Worm (Caenorhabditis elegans): ENCODE results near the gene srg-55.

- TF ChIP-seq ces-1 (GFP tag; optimal IDR thresholded peaks at IDR 0.05), result no peak
- no peak for TF ChIP-seq lin-32 (GFP tag; optimal IDR thresholded peaks at IDR 0.05)
- no peak for TF ChIP-seq snpc-4 (tag; optimal IDR thresholded peaks at IDR 0.05)
- no peak for TF ChIP-seq ceh-39 (tag; optimal IDR thresholded peaks at IDR 0.05)
- no peak for TF ChIP-seq bed-3 (GFP tag; optimal IDR thresholded peaks at IDR 0.05)
- TF ChIP-seq elt-1 (tag; optimal IDR thresholded peaks at IDR 0.05; ENCODE audit: borderline replicate concordance, insufficient read depth), result no peak
Observed at ce11 chrV:14893355-14894050, 34.6 kb downstream of the srg-55 start, which contains the start of the genes mpst-2 and H12D21.5.

Measured in whole organism, mixed stage, embryonic.